Fruit fly (Drosophila melanogaster): ENCODE measurements around the gene CG15544.
A peak's percentile ranks its signal among the peaks of the same experiment; 100 is the strongest.

CG15544 gene

dm6 chr3R:30874679-30875078 lies 47.1 kb downstream of the CG15544 start (continued):
- TF ChIP-seq CG17568 (GFP tag; optimal IDR thresholded peaks at IDR 0.05) (no peak), CG11398 (GFP tag; optimal IDR thresholded peaks at IDR 0.05) (no peak), CG3163 (GFP tag; optimal IDR thresholded peaks at IDR 0.05) (no peak), B-H2 (GFP tag; optimal IDR thresholded peaks at IDR 0.05) (no peak), Max (GFP tag; optimal IDR thresholded peaks at IDR 0.05) (no peak), Dp (GFP tag; optimal IDR thresholded peaks at IDR 0.05) (no peak), Med (GFP tag) (peak; percentile 72), crp (GFP tag; optimal IDR thresholded peaks at IDR 0.05) (no peak), CG17361 (GFP tag; IDR thresholded peaks at IDR 0.05) (no peak), E2f1 (GFP tag; IDR thresholded peaks at IDR 0.05) (no peak), Hr39 (optimal IDR thresholded peaks at IDR 0.05) (no peak), Mes4 (GFP tag; optimal IDR thresholded peaks at IDR 0.05) (no peak), CG12659 (GFP tag; optimal IDR thresholded peaks at IDR 0.05) (no peak), chinmo (GFP tag; IDR thresholded peaks at IDR 0.05; ENCODE audit: partially characterized antibody) (peak; percentile 41; the same call in 1 of the 4 replicates), CG11504 (tag; optimal IDR thresholded peaks at IDR 0.05) (peak; percentile 40), slbo (GFP tag; IDR thresholded peaks at IDR 0.05) (peak; percentile 34; the same call in 1 of the 2 replicates), CG32772 (GFP tag; IDR thresholded peaks at IDR 0.05) (peak; percentile 21; the same call in 1 of the 2 replicates), Hr51 (GFP tag; optimal IDR thresholded peaks at IDR 0.05) (peak in 1 of 2 experiments; percentile 25), sr (GFP tag; IDR thresholded peaks at IDR 0.05) (peak; percentile 95), CG15696 (tag; optimal IDR thresholded peaks at IDR 0.05) (no peak), al (GFP tag; IDR thresholded peaks at IDR 0.05) (no peak), h (optimal IDR thresholded peaks at IDR 0.05) (no peak), Sox100B (GFP tag; optimal IDR thresholded peaks at IDR 0.05) (no peak), Blimp-1 (GFP tag; optimal IDR thresholded peaks at IDR 0.05) (peak; percentile 43), CG13123 (GFP tag; optimal IDR thresholded peaks at IDR 0.05) (no peak), CG8944 (GFP tag; optimal IDR thresholded peaks at IDR 0.05) (no peak), CG8924 (tag; optimal IDR thresholded peaks at IDR 0.05) (no peak), CG1602 (GFP tag; optimal IDR thresholded peaks at IDR 0.05) (no peak), ssp (GFP tag; IDR thresholded peaks at IDR 0.05) (peak; percentile 11; the same call in 1 of the 2 replicates), CG1024 (GFP tag; IDR thresholded peaks at IDR 0.05) (peak; percentile 21; the same call in 1 of the 2 replicates), CG17328 (GFP tag; IDR thresholded peaks at IDR 0.05) (0 out of 2 replicates have a peak, but pooled peaks have one; percentile 14), Oli (tag; optimal IDR thresholded peaks at IDR 0.05) (peak; percentile 17), CG6272 (GFP tag; IDR thresholded peaks at IDR 0.05) (no peak), run (tag; optimal IDR thresholded peaks at IDR 0.05) (no peak), CG2116 (GFP tag; optimal IDR thresholded peaks at IDR 0.05) (no peak), lab (GFP tag; optimal IDR thresholded peaks at IDR 0.05) (peak; percentile 7), Rx (GFP tag; IDR thresholded peaks at IDR 0.05) (no peak), disco-r (GFP tag; optimal IDR thresholded peaks at IDR 0.05) (no peak), danr (GFP tag; IDR thresholded peaks at IDR 0.05) (no peak), Pdp1 (GFP tag; optimal IDR thresholded peaks at IDR 0.05) (no peak), unpg (GFP tag; optimal IDR thresholded peaks at IDR 0.05) (no peak), HHEX (GFP tag; optimal IDR thresholded peaks at IDR 0.05) (no peak), gsb-n (tag; optimal IDR thresholded peaks at IDR 0.05) (peak; percentile 21), nerfin-1 (tag; optimal IDR thresholded peaks at IDR 0.05) (no peak), CG14710 (tag; optimal IDR thresholded peaks at IDR 0.05) (no peak), fu2 (GFP tag; optimal IDR thresholded peaks at IDR 0.05) (no peak), bsh (GFP tag; optimal IDR thresholded peaks at IDR 0.05) (peak in 1 of 2 experiments; percentile 37), dimm (GFP tag; IDR thresholded peaks at IDR 0.05) (no peak), Sox102F (GFP tag; optimal IDR thresholded peaks at IDR 0.05) (peak; percentile 41), salm (tag; optimal IDR thresholded peaks at IDR 0.05) (no peak), Awh (GFP tag; IDR thresholded peaks at IDR 0.05) (peak; percentile 54)

Measured in whole organism, embryonic.